Worm (Caenorhabditis elegans) whole organism, L2 larva: ENCODE results near the gene col-83.

Experiments
- ceh-82 ChIP-seq: fragments of 150-350 bp; optimal IDR thresholded peaks from 2 replicates; lab custom pipeline; 2014; ENCODE audit warnings: missing biosample characterization, missing genetic modification characterization
- nhr-25 ChIP-seq: fragments of 150-350 bp; sonication (generic microtip); optimal IDR thresholded peaks from 3 replicates; lab custom pipeline; 2014; ENCODE audit warnings: missing biosample characterization, missing genetic modification characterization

DNA sequence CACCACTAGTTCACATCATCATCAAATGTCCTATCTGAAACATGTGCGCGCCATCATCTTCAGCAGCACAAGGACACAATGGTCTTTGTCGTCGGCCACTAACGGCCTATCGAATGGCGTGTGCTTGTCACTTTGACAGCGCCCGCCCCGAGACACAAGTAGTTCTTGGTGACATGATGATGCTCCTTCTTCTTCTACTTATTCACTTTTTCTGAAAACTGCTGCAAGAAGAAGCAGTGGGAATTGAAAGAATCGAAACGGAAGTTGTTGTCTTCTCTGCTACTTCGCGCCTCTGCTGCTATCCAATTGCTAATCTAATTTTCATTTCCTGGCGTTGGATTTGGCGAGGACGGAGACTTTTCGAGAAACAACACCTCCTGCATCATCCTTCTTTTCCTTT is 41.4 kb downstream of the col-83 start:
- TF ChIP-seq nhr-25 (tag; lab: Kevin White, UChicago) (no peak), ceh-82 (tag; lab: Kevin White, UChicago) (no peak)
